Worm (Caenorhabditis elegans) whole organism, dauer: ENCODE data around the gene sre-54.

Source experiments
- unc-62 ChIP-seq: sonication (generic microtip); optimal IDR thresholded peaks from 2 replicates; lab custom pipeline; 2017; ENCODE audit warnings: missing biosample characterization, missing genetic modification reagents, missing genetic modification characterization

Gene sre-54

DNA sequence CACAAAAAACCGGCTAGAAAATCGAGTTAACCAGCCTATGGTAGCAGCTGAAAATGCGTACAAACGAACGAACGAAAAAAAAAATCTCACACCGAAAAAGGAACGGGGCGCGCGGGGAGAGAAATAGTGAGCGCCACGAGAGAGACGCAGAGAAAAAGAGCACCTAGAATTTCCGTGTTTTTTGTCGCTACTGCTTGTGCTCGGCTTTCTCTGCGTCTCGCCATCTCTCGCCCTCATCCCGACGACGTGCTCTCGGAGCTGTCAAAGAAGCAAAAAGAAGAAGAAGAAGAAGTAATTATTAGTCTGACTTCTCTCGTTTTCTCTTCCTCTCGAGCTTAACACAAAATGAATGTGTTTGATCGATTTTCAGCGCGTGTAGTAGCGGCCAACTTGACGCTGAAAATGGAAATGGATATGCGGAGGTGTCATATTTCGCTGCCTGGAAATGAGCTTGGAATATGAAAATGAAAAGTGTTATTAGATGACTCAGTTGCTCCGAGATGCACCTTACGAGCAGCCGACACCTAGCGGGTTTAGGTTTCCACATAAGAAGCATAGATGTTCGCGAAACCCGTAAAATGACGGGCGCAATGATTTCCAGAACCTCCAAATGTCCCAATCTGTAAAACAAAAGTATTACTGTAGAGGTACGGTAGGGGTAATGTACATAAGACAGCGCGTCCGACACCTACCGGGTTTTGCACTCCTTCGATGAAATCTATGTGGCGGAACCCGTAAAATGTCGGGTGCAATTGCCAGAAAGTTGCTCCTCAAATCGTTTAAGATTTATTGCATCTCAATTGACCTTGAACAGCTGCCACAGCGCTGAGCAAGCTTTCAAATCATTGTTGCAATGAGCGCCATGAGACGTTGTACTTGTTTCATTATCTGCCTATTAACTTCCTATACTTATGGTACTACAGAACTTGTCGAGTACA, 50.2 kb downstream of the sre-54 start, which contains the start of gene btb-14:
Gene btb-14 (plus strand): TSS at position 839 of the 938 bp plus-strand sequence.
- no peak for TF ChIP-seq unc-62 (GFP tag; lab: Kevin White, UChicago)
